Worm (Caenorhabditis elegans): Measurements from ENCODE around the gene fbxa-66.

DNA sequence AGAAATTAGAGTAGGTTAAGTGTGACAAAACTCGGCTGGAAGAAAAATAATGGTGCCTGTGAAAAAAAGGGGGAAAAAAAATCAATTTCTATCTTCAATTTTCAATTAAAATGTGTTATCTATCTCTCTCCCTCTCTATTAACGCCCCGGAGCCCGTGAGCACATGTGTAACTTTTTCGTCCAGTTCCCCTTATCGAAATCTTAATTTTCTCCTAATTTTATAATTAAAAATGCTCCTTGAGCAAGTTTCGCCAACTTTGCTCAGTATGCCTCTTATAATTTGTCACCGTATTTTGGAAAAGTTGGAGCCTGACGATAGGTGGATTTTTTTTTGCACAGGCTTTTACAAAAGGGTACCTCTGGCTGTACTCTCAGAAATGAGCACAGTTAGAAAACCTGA, 5.8 kb downstream of the fbxa-66 start, which contains the start of the genes fbxa-1 and Y54F10BM.20:
- no peak for TF ChIP-seq hlh-13 (GFP tag; optimal IDR thresholded peaks at IDR 0.05)
- TF ChIP-seq ceh-9 (tag; optimal IDR thresholded peaks at IDR 0.05) = no peak
- TF ChIP-seq pag-3 (tag; optimal IDR thresholded peaks at IDR 0.05; ENCODE audit: borderline replicate concordance) = no peak
- no peak for TF ChIP-seq dmd-4 (tag; optimal IDR thresholded peaks at IDR 0.05; ENCODE audit: borderline replicate concordance)
- no peak for TF ChIP-seq nhr-11 (tag; optimal IDR thresholded peaks at IDR 0.05)
- TF ChIP-seq nfya-1 (tag; optimal IDR thresholded peaks at IDR 0.05) = no peak
- no peak for TF ChIP-seq fkh-10 (GFP tag; optimal IDR thresholded peaks at IDR 0.05)
- TF ChIP-seq C38D4.7 (GFP tag; optimal IDR thresholded peaks at IDR 0.05) = no peak
- TF ChIP-seq mec-3 (tag; optimal IDR thresholded peaks at IDR 0.05; ENCODE audit: borderline replicate concordance) = no peak
- no peak for TF ChIP-seq tbx-2 (tag; optimal IDR thresholded peaks at IDR 0.05)
- TF ChIP-seq fax-1 (tag; optimal IDR thresholded peaks at IDR 0.05) = no peak
- TF ChIP-seq K02D7.2 (tag; optimal IDR thresholded peaks at IDR 0.05) = no peak
- TF ChIP-seq ets-4 (tag; optimal IDR thresholded peaks at IDR 0.05) = no peak
- no peak for TF ChIP-seq ceh-18 (tag; optimal IDR thresholded peaks at IDR 0.05)

All from whole organism, late embryonic.